Fruit fly (Drosophila melanogaster) S2 (cell line): ENCODE measurements around the gene CG2267.

Experiments
- CG8478 ChIP-seq: fragments of >200 bp; optimal IDR thresholded peaks from 2 replicates; lab custom pipeline; 2018
- CTCF ChIP-seq, 2 experiments: fragments of >200 bp; optimal IDR thresholded peaks; 2 replicates each; lab custom pipeline; 2018

dm6 chr3R:30603881-30604280, 24.9 kb downstream of the CG2267 start, which contains the start of gene PH4alphaNE3:
- TF ChIP-seq CTCF (optimal IDR thresholded peaks at IDR 0.05; lab: Kevin White, UChicago) (no peak), CG8478 (lab: Kevin White, UChicago) (no peak)
